Worm (Caenorhabditis elegans): ENCODE results near the gene Y50D4B.1.

Gene Y50D4B.1

ce11 chrV:1140806-1141205 lies 28.0 kb downstream of the Y50D4B.1 start:
- TF ChIP-seq T23F11.4 (GFP tag; optimal IDR thresholded peaks at IDR 0.05) (no peak), tbx-7 (tag; optimal IDR thresholded peaks at IDR 0.05) (no peak), gmeb-2 (tag; optimal IDR thresholded peaks at IDR 0.05) (no peak), dve-1 (tag; optimal IDR thresholded peaks at IDR 0.05) (peak; percentile 76)

- no peak for TF ChIP-seq dmd-4 (tag; optimal IDR thresholded peaks at IDR 0.05; ENCODE audit: borderline replicate concordance)
- TF ChIP-seq elt-2 (tag; optimal IDR thresholded peaks at IDR 0.05), result no peak
- TF ChIP-seq lim-6 (tag; optimal IDR thresholded peaks at IDR 0.05), result no peak
- no peak for TF ChIP-seq hlh-8 (tag; optimal IDR thresholded peaks at IDR 0.05)
- TF ChIP-seq zip-5 (tag; optimal IDR thresholded peaks at IDR 0.05), result no peak
- no peak for TF ChIP-seq K02D7.2 (tag; optimal IDR thresholded peaks at IDR 0.05)
These were observed 28.7 kb downstream of the Y50D4B.1 start, which contains the start of gene cutl-22 for ce11 chrV:1141433-1141832. Gene cutl-22, plus strand, starts transcription at chrV:1141733.

DNA sequence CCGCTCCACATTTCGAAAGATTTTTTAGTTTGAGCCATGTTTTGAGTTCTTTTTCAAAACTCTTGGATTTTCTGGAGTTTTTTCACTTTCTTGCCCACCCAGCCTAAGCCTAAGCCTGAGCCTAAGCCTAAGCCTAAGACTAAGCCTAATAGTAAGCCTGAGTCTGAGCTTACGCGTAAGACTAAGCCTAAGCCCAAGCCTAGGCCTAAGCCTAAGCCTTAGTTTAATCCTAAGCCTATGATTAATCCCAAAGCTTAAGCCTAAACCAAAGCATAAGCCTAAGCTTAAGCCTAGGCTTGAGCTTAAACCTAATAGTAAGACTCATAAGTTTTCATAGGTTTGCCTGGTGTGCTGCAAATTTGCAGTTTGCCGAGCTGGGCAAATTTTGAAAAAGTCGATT lies 29.5 kb downstream of the Y50D4B.1 start:
- TF ChIP-seq unc-3 (GFP tag; conservative IDR thresholded peaks at IDR 0.05) (no peak), unc-3 (tag; optimal IDR thresholded peaks at IDR 0.05) (no peak), fkh-6 (tag; optimal IDR thresholded peaks at IDR 0.05) (no peak), ceh-6 (GFP tag; optimal IDR thresholded peaks at IDR 0.05) (no peak), dve-1 (tag; optimal IDR thresholded peaks at IDR 0.05) (peak; percentile 94), sdc-2 (tag; optimal IDR thresholded peaks at IDR 0.05) (no peak)

DNA sequence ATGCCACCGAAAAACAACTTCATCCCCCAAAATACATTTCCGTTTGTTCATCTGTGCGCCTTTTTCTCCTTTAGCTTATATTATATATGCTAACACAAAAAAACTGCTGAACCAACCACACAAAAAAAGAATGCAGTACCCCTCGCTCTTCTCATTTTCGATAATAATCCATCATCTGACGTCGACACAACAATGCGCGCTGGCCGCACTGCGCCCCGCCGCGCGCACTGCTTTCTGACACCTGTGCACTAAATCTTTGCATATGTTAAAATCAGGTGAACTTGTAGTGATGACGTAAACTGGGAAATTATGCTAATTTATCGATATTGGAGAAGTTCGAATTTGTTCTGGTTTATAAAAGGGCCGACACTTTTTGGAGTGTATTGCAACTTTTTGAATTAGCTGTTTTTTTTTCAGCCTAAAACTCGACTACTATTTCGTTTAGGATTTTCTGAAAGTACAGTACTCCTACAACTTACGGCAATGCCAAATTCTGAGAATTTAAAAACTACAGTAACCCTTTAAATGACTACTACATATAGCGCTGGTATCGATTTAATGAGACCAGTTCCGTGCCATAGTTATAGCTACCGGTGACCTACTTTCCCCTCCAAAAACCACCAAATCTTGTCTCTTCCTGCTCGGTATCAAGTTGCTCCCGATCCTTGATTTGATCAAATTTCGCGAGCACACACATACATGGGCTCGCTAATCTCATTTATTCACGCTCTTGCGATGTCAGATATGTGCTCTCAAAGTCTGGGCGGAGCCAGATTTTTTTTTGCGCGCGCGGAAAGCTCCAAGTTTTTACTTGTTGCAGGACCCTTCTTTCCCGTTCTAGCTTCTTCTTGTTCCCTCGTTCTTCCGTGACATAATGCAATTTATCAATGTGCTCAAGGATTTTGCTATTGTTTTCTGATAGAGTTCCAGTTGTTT lies 37.2 kb downstream of the Y50D4B.1 start:
- TF ChIP-seq unc-42 (tag; optimal IDR thresholded peaks at IDR 0.05) (peak; percentile 98), ama-1 (optimal IDR thresholded peaks at IDR 0.05) (no peak), ahr-1 (tag; optimal IDR thresholded peaks at IDR 0.05) (no peak), fkh-10 (GFP tag; optimal IDR thresholded peaks at IDR 0.05) (peak; percentile 45), ceh-19 (GFP tag; optimal IDR thresholded peaks at IDR 0.05) (no peak), mec-3 (tag; optimal IDR thresholded peaks at IDR 0.05; ENCODE audit: borderline replicate concordance) (no peak), hlh-8 (tag; optimal IDR thresholded peaks at IDR 0.05) (no peak), sox-2 (GFP tag; IDR thresholded peaks at IDR 0.05) (no peak), ceh-18 (tag; optimal IDR thresholded peaks at IDR 0.05) (no peak), ceh-2 (tag; optimal IDR thresholded peaks at IDR 0.05) (no peak)

ce11 chrV:1151324-1151742 lies 38.6 kb downstream of the Y50D4B.1 start:
- TF ChIP-seq dve-1 (tag; optimal IDR thresholded peaks at IDR 0.05) (peak; percentile 92), pag-3 (tag; optimal IDR thresholded peaks at IDR 0.05; ENCODE audit: borderline replicate concordance) (peak; percentile 76), F13H6.1 (tag; optimal IDR thresholded peaks at IDR 0.05) (peak; percentile 93), fax-1 (tag; optimal IDR thresholded peaks at IDR 0.05) (peak; percentile 22), unc-55 (GFP tag; optimal IDR thresholded peaks at IDR 0.05) (peak; percentile 92), ceh-9 (tag; optimal IDR thresholded peaks at IDR 0.05) (no peak), elt-4 (tag; optimal IDR thresholded peaks at IDR 0.05) (no peak), pha-2 (tag; optimal IDR thresholded peaks at IDR 0.05) (peak; percentile 64), zip-5 (tag; optimal IDR thresholded peaks at IDR 0.05) (peak; percentile 17), syd-9 (tag; optimal IDR thresholded peaks at IDR 0.05) (peak; percentile 96), ceh-2 (tag; optimal IDR thresholded peaks at IDR 0.05) (peak; percentile 79), tbx-7 (tag; optimal IDR thresholded peaks at IDR 0.05) (peak; percentile 40), ceh-24 (tag; optimal IDR thresholded peaks at IDR 0.05) (no peak), eyg-1 (tag; optimal IDR thresholded peaks at IDR 0.05) (peak; percentile 86), ceh-6 (GFP tag; optimal IDR thresholded peaks at IDR 0.05) (peak; percentile 64), hlh-6 (tag; optimal IDR thresholded peaks at IDR 0.05) (peak; percentile 59), C38D4.7 (GFP tag; optimal IDR thresholded peaks at IDR 0.05) (no peak), ceh-19 (GFP tag; optimal IDR thresholded peaks at IDR 0.05) (peak; percentile 68), hlh-8 (tag; optimal IDR thresholded peaks at IDR 0.05) (peak; percentile 54), lim-6 (tag; optimal IDR thresholded peaks at IDR 0.05) (peak; percentile 82), K09A11.1 (tag; optimal IDR thresholded peaks at IDR 0.05; ENCODE audit: insufficient read depth) (peak; percentile 87), sox-4 (tag; optimal IDR thresholded peaks at IDR 0.05) (no peak), fkh-6 (tag; optimal IDR thresholded peaks at IDR 0.05) (peak; percentile 22), lin-11 (tag; optimal IDR thresholded peaks at IDR 0.05) (peak; percentile 4), pros-1 (tag; optimal IDR thresholded peaks at IDR 0.05) (peak; percentile 94), rnt-1 (tag; optimal IDR thresholded peaks at IDR 0.05) (peak; percentile 99), ceh-30 (tag; optimal IDR thresholded peaks at IDR 0.05) (peak; percentile 85)

Measured in whole organism, late embryonic.